Fruit fly (Drosophila melanogaster): Measurements from ENCODE around the gene Est-6.

Gene Est-6

dm6 chr3L:12183967-12184366, 4.7 kb upstream of the Est-6 start:
- TF ChIP-seq CG12605 (GFP tag; IDR thresholded peaks at IDR 0.05) (no peak), gl (tag; optimal IDR thresholded peaks at IDR 0.05) (no peak), rn (GFP tag; IDR thresholded peaks at IDR 0.05) (no peak), CG14655 (GFP tag; optimal IDR thresholded peaks at IDR 0.05) (no peak)

dm6 chr3L:12184564-12185034, 4.0 kb upstream of the Est-6 start, which contains the start of gene Miox:
Miox (plus strand) TSS chr3L:12184984.
- TF ChIP-seq Snoo (tag; optimal IDR thresholded peaks at IDR 0.05), result no peak
- no peak for TF ChIP-seq Ets98B (GFP tag; IDR thresholded peaks at IDR 0.05)
- TF ChIP-seq CG17806 (tag; optimal IDR thresholded peaks at IDR 0.05), result no peak
- TF ChIP-seq EcR (GFP tag; optimal IDR thresholded peaks at IDR 0.05), result no peak
- TF ChIP-seq CG9948 (tag; optimal IDR thresholded peaks at IDR 0.05), result no peak
- no peak for TF ChIP-seq CG8301 (tag; optimal IDR thresholded peaks at IDR 0.05)
- no peak for TF ChIP-seq CG34367 (tag; optimal IDR thresholded peaks at IDR 0.05)
- no peak for TF ChIP-seq CG12605 (GFP tag; IDR thresholded peaks at IDR 0.05)
- TF ChIP-seq rn (GFP tag; IDR thresholded peaks at IDR 0.05), result no peak
- TF ChIP-seq CG15710 (tag; optimal IDR thresholded peaks at IDR 0.05), result no peak
- TF ChIP-seq CG10348 (GFP tag; IDR thresholded peaks at IDR 0.05), result no peak
- TF ChIP-seq CG14655 (GFP tag; optimal IDR thresholded peaks at IDR 0.05), result no peak
- no peak for TF ChIP-seq D1 (tag; optimal IDR thresholded peaks at IDR 0.05)
- TF ChIP-seq fd96Ca (GFP tag; IDR thresholded peaks at IDR 0.05), result no peak

- TF ChIP-seq Pif1A (GFP tag; optimal IDR thresholded peaks at IDR 0.05), result no peak
- no peak for TF ChIP-seq CG15710 (tag; optimal IDR thresholded peaks at IDR 0.05)
These were observed 3.3 kb upstream of the Est-6 start for dm6 chr3L:12185336-12185735.

- TF ChIP-seq CG9948 (tag; optimal IDR thresholded peaks at IDR 0.05) (no peak), CG14655 (GFP tag; optimal IDR thresholded peaks at IDR 0.05) (no peak), CG17806 (tag; optimal IDR thresholded peaks at IDR 0.05) (no peak), EcR (GFP tag; optimal IDR thresholded peaks at IDR 0.05) (no peak)
These were observed 1.8 kb downstream of the Est-6 start, which contains the start of gene Est-P for dm6 chr3L:12190433-12190832. Est-P (plus strand) TSS chr3L:12190733.

- no peak for TF ChIP-seq Pif1B (GFP tag; optimal IDR thresholded peaks at IDR 0.05)
These were observed 4.9 kb downstream of the Est-6 start, which contains the start of gene thoc6 for dm6 chr3L:12193485-12193884. thoc6 (minus strand) TSS chr3L:12193688.

dm6 chr3L:12197491-12197890, 8.9 kb downstream of the Est-6 start, which contains the start of gene CG11529:
CG11529 (plus strand) TSS chr3L:12197791.
- TF ChIP-seq CG10348 (GFP tag; IDR thresholded peaks at IDR 0.05) (no peak), CG4496 (GFP tag; IDR thresholded peaks at IDR 0.05) (no peak), CG17806 (tag; optimal IDR thresholded peaks at IDR 0.05) (no peak), CG32121 (GFP tag; IDR thresholded peaks at IDR 0.05) (no peak), EcR (GFP tag; optimal IDR thresholded peaks at IDR 0.05) (no peak), Snoo (tag; optimal IDR thresholded peaks at IDR 0.05) (no peak), fd96Ca (GFP tag; IDR thresholded peaks at IDR 0.05) (no peak), CG34367 (tag; optimal IDR thresholded peaks at IDR 0.05) (no peak), gl (tag; optimal IDR thresholded peaks at IDR 0.05) (no peak), Pif1A (GFP tag; optimal IDR thresholded peaks at IDR 0.05) (no peak), CG14655 (GFP tag; optimal IDR thresholded peaks at IDR 0.05) (no peak), Ets98B (GFP tag; IDR thresholded peaks at IDR 0.05) (no peak), CG15710 (tag; optimal IDR thresholded peaks at IDR 0.05) (no peak), rn (GFP tag; IDR thresholded peaks at IDR 0.05) (no peak)

dm6 chr3L:12202980-12203379, 14.4 kb downstream of the Est-6 start:
- TF ChIP-seq CG34367 (tag; optimal IDR thresholded peaks at IDR 0.05), result no peak
- no peak for TF ChIP-seq Ets98B (GFP tag; IDR thresholded peaks at IDR 0.05)
- TF ChIP-seq Pif1A (GFP tag; optimal IDR thresholded peaks at IDR 0.05), result no peak
- no peak for TF ChIP-seq D1 (tag; optimal IDR thresholded peaks at IDR 0.05)
- TF ChIP-seq CG8159 (tag; optimal IDR thresholded peaks at IDR 0.05), result no peak
- no peak for TF ChIP-seq CG32121 (GFP tag; IDR thresholded peaks at IDR 0.05)
- TF ChIP-seq CG13204 (GFP tag; optimal IDR thresholded peaks at IDR 0.05), result no peak
- TF ChIP-seq fd96Ca (GFP tag; IDR thresholded peaks at IDR 0.05), result no peak
- no peak for TF ChIP-seq CG4496 (GFP tag; IDR thresholded peaks at IDR 0.05)
- no peak for TF ChIP-seq CG12605 (GFP tag; IDR thresholded peaks at IDR 0.05)
- no peak for TF ChIP-seq CG8301 (tag; optimal IDR thresholded peaks at IDR 0.05)

dm6 chr3L:12203736-12204135, 15.1 kb downstream of the Est-6 start, which contains the start of gene Ak1:
Ak1 (minus strand) TSS chr3L:12204082.
- no peak for TF ChIP-seq CG32121 (GFP tag; IDR thresholded peaks at IDR 0.05)
- no peak for TF ChIP-seq CG10348 (GFP tag; IDR thresholded peaks at IDR 0.05)
- TF ChIP-seq CG14655 (GFP tag; optimal IDR thresholded peaks at IDR 0.05), result no peak
- TF ChIP-seq CG8301 (tag; optimal IDR thresholded peaks at IDR 0.05), result no peak
- TF ChIP-seq Pif1B (GFP tag; optimal IDR thresholded peaks at IDR 0.05), result no peak
- no peak for TF ChIP-seq D1 (tag; optimal IDR thresholded peaks at IDR 0.05)
- no peak for TF ChIP-seq CG12605 (GFP tag; IDR thresholded peaks at IDR 0.05)
- no peak for TF ChIP-seq CG17806 (tag; optimal IDR thresholded peaks at IDR 0.05)
- no peak for TF ChIP-seq EcR (GFP tag; optimal IDR thresholded peaks at IDR 0.05)
- TF ChIP-seq CG8159 (tag; optimal IDR thresholded peaks at IDR 0.05), result no peak

Data from whole organism, pupa.